Fruit fly (Drosophila melanogaster): ENCODE measurements around the gene CG18266.
A peak's percentile ranks its signal among the peaks of the same experiment; 100 is the strongest.

DNA sequence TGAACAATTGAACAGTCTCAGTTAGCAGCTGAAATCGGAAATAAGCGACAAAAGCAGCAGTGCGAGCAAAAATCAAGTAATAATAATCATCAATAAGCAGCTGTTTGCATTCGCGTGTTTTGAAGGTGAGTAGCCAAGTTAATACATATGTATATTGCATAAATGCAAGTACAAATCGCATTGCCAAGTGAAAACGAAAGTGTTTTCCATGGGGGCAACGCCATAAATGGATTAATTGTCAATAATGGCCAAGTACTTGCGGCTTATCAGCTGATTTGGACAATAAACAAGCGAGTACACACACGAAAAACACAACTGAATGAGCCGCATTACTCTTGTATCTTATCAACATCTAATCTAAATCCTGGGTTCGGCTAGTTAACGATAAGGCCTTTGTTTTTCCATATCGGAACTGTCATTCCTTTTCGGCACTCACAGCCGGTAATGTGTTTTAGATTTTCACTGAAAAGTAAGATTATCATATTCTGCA lies 49.3 kb upstream of the CG18266 start:
- TF ChIP-seq CG1620 (GFP tag; optimal IDR thresholded peaks at IDR 0.05) (no peak), CG7101 (tag; optimal IDR thresholded peaks at IDR 0.05) (peak; percentile 46), Clk (GFP tag; optimal IDR thresholded peaks at IDR 0.05) (no peak)
